Fruit fly (Drosophila melanogaster) whole organism, embryonic: ENCODE measurements around the gene LManV.
A peak's percentile ranks its signal among the peaks of the same experiment; 100 is the strongest.

Experiments used
- Abd-B ChIP-seq: fragments of 200-800 bp; sonication (Bioruptor generic); optimal IDR thresholded peaks from 2 replicates; lab custom pipeline; 2018; ENCODE audit warnings: missing biosample characterization, mild to moderate bottlenecking, missing genetic modification characterization, moderate library complexity
- CG10366 ChIP-seq: fragments of 200-800 bp; sonication (Bioruptor generic); IDR thresholded peaks from 2 replicates; pipeline ENCODE4 v1.3.6; 2022; ENCODE audit warnings: missing biosample characterization, missing genetic modification characterization
- CG10959 ChIP-seq: fragments of 200-800 bp; sonication (Bioruptor generic); IDR thresholded peaks from 2 replicates; pipeline ENCODE4 v1.3.6; 2022; ENCODE audit warnings: missing biosample characterization, missing genetic modification characterization
- CG11093 ChIP-seq: fragments of 200-800 bp; sonication (Bioruptor generic); IDR thresholded peaks from 3 replicates; pipeline ENCODE4 v1.3.6; 2022; ENCODE audit warnings: missing biosample characterization, missing genetic modification characterization
- CG11504 ChIP-seq: fragments of 200-800 bp; sonication (Bioruptor generic); optimal IDR thresholded peaks from 3 replicates; lab custom pipeline; 2019; ENCODE audit warnings: missing biosample characterization, mild to moderate bottlenecking, missing genetic modification characterization, moderate library complexity
- CG12299 ChIP-seq: fragments of 200-800 bp; sonication (Bioruptor generic); optimal IDR thresholded peaks from 2 replicates; lab custom pipeline; 2018; ENCODE audit warnings: missing biosample characterization, mild to moderate bottlenecking, missing genetic modification characterization
- CG12391 ChIP-seq: fragments of 200-800 bp; sonication (Bioruptor generic); optimal IDR thresholded peaks from 3 replicates; lab custom pipeline; 2018; ENCODE audit warnings: missing biosample characterization, mild to moderate bottlenecking, missing genetic modification characterization, moderate library complexity
- CG13775 ChIP-seq: fragments of 200-800 bp; sonication (Bioruptor generic); optimal IDR thresholded peaks from 3 replicates; lab custom pipeline; 2017; ENCODE audit warnings: missing biosample characterization, mild to moderate bottlenecking, missing genetic modification characterization
- CG15269 ChIP-seq: fragments of 200-800 bp; sonication (Bioruptor generic); optimal IDR thresholded peaks from 2 replicates; lab custom pipeline; 2018; ENCODE audit warnings: missing biosample characterization, mild to moderate bottlenecking, missing genetic modification characterization, moderate library complexity
- CG17385 ChIP-seq: fragments of 200-800 bp; sonication (Bioruptor generic); optimal IDR thresholded peaks from 3 replicates; lab custom pipeline; 2018; ENCODE audit warnings: missing biosample characterization, mild to moderate bottlenecking, missing genetic modification characterization
- CG18262 ChIP-seq: fragments of 200-800 bp; optimal IDR thresholded peaks from 3 replicates; lab custom pipeline; 2019; ENCODE audit warnings: missing biosample characterization, mild to moderate bottlenecking, missing genetic modification characterization, moderate library complexity
- CG18476 ChIP-seq: fragments of 200-800 bp; sonication (Bioruptor generic); optimal IDR thresholded peaks from 2 replicates; lab custom pipeline; 2016; ENCODE audit warnings: missing biosample characterization, mild to moderate bottlenecking, missing genetic modification characterization
- CG2712 ChIP-seq: fragments of 200-800 bp; optimal IDR thresholded peaks from 3 replicates; lab custom pipeline; 2019; ENCODE audit warnings: missing biosample characterization, mild to moderate bottlenecking, missing genetic modification characterization, moderate library complexity
- CG2875 ChIP-seq: fragments of 200-800 bp; sonication (Bioruptor generic); optimal IDR thresholded peaks from 2 replicates; lab custom pipeline; 2017; ENCODE audit warnings: missing biosample characterization, mild to moderate bottlenecking, missing genetic modification characterization, missing genetic modification reagents
- CG31224 ChIP-seq: fragments of 200-800 bp; sonication (Bioruptor generic); IDR thresholded peaks from 2 replicates; pipeline ENCODE4 v1.3.6; 2022; ENCODE audit warnings: missing biosample characterization, missing genetic modification characterization
- CG32532 ChIP-seq: fragments of 200-800 bp; sonication (Bioruptor generic); IDR thresholded peaks from 2 replicates; pipeline ENCODE4 v1.3.6; 2022; ENCODE audit warnings: missing biosample characterization, missing genetic modification characterization
- CG3726 ChIP-seq: fragments of 200-800 bp; sonication (Bioruptor generic); IDR thresholded peaks from 3 replicates; pipeline ENCODE4, ENCODE4 v1.3.6; 2022; ENCODE audit warnings: missing biosample characterization, missing genetic modification characterization
- CG4282 ChIP-seq: fragments of 200-800 bp; sonication (Bioruptor generic); optimal IDR thresholded peaks from 2 replicates; lab custom pipeline; 2016; ENCODE audit warnings: missing biosample characterization, missing genetic modification characterization
- CG6254 ChIP-seq: fragments of 200-800 bp; sonication (Bioruptor generic); optimal IDR thresholded peaks from 3 replicates; lab custom pipeline; 2017; ENCODE audit warnings: mild to moderate bottlenecking, missing biosample characterization, missing genetic modification reagents, missing genetic modification characterization
- CG8924 ChIP-seq: fragments of 200-800 bp; optimal IDR thresholded peaks from 3 replicates; lab custom pipeline; 2019; ENCODE audit warnings: missing biosample characterization, mild to moderate bottlenecking, missing genetic modification characterization, moderate library complexity
- CoRest ChIP-seq: fragments of 200-800 bp; sonication (Bioruptor generic); optimal IDR thresholded peaks from 3 replicates; lab custom pipeline; 2018; ENCODE audit warnings: missing biosample characterization, mild to moderate bottlenecking, missing genetic modification characterization, moderate library complexity
- Doc2 ChIP-seq: fragments of 200-800 bp; sonication (Bioruptor generic); IDR thresholded peaks from 2 replicates; pipeline ENCODE4 v1.3.6; 2022; ENCODE audit warnings: missing biosample characterization, missing genetic modification characterization
- ERR ChIP-seq: fragments of 200-800 bp; sonication (Bioruptor generic); optimal IDR thresholded peaks from 2 replicates; lab custom pipeline; 2016; ENCODE audit warnings: missing biosample characterization, missing genetic modification characterization
- Eip74EF ChIP-seq, 2 experiments: fragments of 200-800 bp in 1 of 2; fragments of >200 bp in 1 of 2; sonication (Bioruptor generic) in 1 of 2; optimal IDR thresholded peaks; 2 replicates each; lab custom pipeline; 2017 to 2019; ENCODE audit warnings: missing biosample characterization in 2 of 2, missing genetic modification characterization in 2 of 2, mild to moderate bottlenecking in 1 of 2, moderate library complexity in 1 of 2
- Elba2 ChIP-seq: fragments of 200-800 bp; sonication (Bioruptor generic); optimal IDR thresholded peaks from 3 replicates; lab custom pipeline; 2016; ENCODE audit warnings: missing biosample characterization, missing genetic modification characterization
- Max ChIP-seq: fragments of 200-800 bp; sonication (Bioruptor generic); optimal IDR thresholded peaks from 2 replicates; lab custom pipeline; 2016; ENCODE audit warnings: missing biosample characterization, mild to moderate bottlenecking, missing genetic modification characterization
- Med ChIP-seq: fragments of 200-800 bp; sonication (Bioruptor generic); peaks from one replicate; lab custom pipeline; 2016; ENCODE audit warnings: missing biosample characterization, missing genetic modification characterization, mild to moderate bottlenecking, inconsistent platforms, moderate library complexity
- NK7.1 ChIP-seq: fragments of 200-800 bp; sonication (Bioruptor generic); optimal IDR thresholded peaks from 3 replicates; lab custom pipeline; 2016; ENCODE audit warnings: missing biosample characterization, missing genetic modification characterization
- Nf-YC ChIP-seq: fragments of 200-800 bp; optimal IDR thresholded peaks from 3 replicates; lab custom pipeline; 2019; ENCODE audit warnings: missing biosample characterization, mild to moderate bottlenecking, missing genetic modification characterization, moderate library complexity
- Optix ChIP-seq: fragments of 200-800 bp; sonication (Bioruptor generic); IDR thresholded peaks from 3 replicates; pipeline ENCODE4 v1.3.6; 2022; ENCODE audit warnings: missing biosample characterization, missing genetic modification characterization
- Poxn ChIP-seq: fragments of 200-800 bp; sonication (Bioruptor generic); IDR thresholded peaks from 2 replicates; pipeline ENCODE4 v1.3.6; 2022; ENCODE audit warnings: missing biosample characterization, missing genetic modification characterization
- Sox100B ChIP-seq: fragments of 200-800 bp; sonication (Bioruptor generic); optimal IDR thresholded peaks from 3 replicates; lab custom pipeline; 2018; ENCODE audit warnings: missing biosample characterization, mild to moderate bottlenecking, missing genetic modification characterization
- Sox102F ChIP-seq: fragments of 200-800 bp; sonication (Bioruptor generic); optimal IDR thresholded peaks from 2 replicates; lab custom pipeline; 2018; ENCODE audit warnings: missing biosample characterization, mild to moderate bottlenecking, missing genetic modification characterization, moderate library complexity
- bsh ChIP-seq, 2 experiments: fragments of 200-800 bp; sonication (Bioruptor generic); optimal IDR thresholded peaks; 2 replicates each; lab custom pipeline; 2017 to 2018; ENCODE audit warnings: mild to moderate bottlenecking in 2 of 2, missing biosample characterization in 2 of 2, missing genetic modification characterization in 2 of 2, moderate library complexity in 1 of 2
- caup ChIP-seq: fragments of 200-800 bp; sonication (Bioruptor generic); optimal IDR thresholded peaks from 3 replicates; lab custom pipeline; 2017; ENCODE audit warnings: missing biosample characterization, mild to moderate bottlenecking, missing genetic modification characterization, moderate library complexity; ENCODE audit not compliant: severe bottlenecking
- croc ChIP-seq: fragments of 200-800 bp; sonication (Bioruptor generic); conservative IDR thresholded peaks from 3 replicates; pipeline ENCODE4 v1.3.6; 2022; ENCODE audit warnings: missing biosample characterization, missing genetic modification characterization
- dm ChIP-seq: fragments of 200-800 bp; sonication (Bioruptor generic); optimal IDR thresholded peaks from 3 replicates; lab custom pipeline; 2016; ENCODE audit warnings: missing biosample characterization, missing genetic modification characterization
- dpn ChIP-seq, 2 experiments: fragments of 200-800 bp; sonication (Bioruptor generic); optimal IDR thresholded peaks; 3 replicates each; lab custom pipeline; 2016; ENCODE audit warnings: missing biosample characterization in 2 of 2, missing genetic modification characterization in 2 of 2
- gem ChIP-seq: fragments of 200-800 bp; sonication (Bioruptor generic); optimal IDR thresholded peaks from 2 replicates; lab custom pipeline; 2019; ENCODE audit warnings: missing biosample characterization, mild to moderate bottlenecking, missing genetic modification characterization, moderate library complexity
- gsb-n ChIP-seq: fragments of 200-800 bp; sonication (Bioruptor generic); optimal IDR thresholded peaks from 3 replicates; lab custom pipeline; 2018; ENCODE audit warnings: missing biosample characterization, mild to moderate bottlenecking, missing genetic modification characterization
- hkb ChIP-seq, 2 experiments: fragments of 200-800 bp in 1 of 2; fragments of >200 bp in 1 of 2; sonication (Bioruptor generic) in 1 of 2; IDR thresholded peaks in 1 of 2; optimal IDR thresholded peaks in 1 of 2; 2 replicates each; pipeline versions ENCODE4 v1.3.6 to Lab custom; 2017 to 2022; ENCODE audit warnings: missing biosample characterization in 1 of 2, missing genetic modification characterization in 1 of 2
- ind ChIP-seq: fragments of 200-800 bp; sonication (Bioruptor generic); optimal IDR thresholded peaks from 3 replicates; lab custom pipeline; 2016; ENCODE audit warnings: missing biosample characterization, missing genetic modification characterization
- lmd ChIP-seq: fragments of 200-800 bp; sonication (Bioruptor generic); IDR thresholded peaks from 2 replicates; pipeline ENCODE4 v1.3.6; 2022; ENCODE audit warnings: missing biosample characterization, missing genetic modification characterization
- nerfin-1 ChIP-seq: fragments of 200-800 bp; sonication (Bioruptor generic); optimal IDR thresholded peaks from 3 replicates; lab custom pipeline; 2019; ENCODE audit warnings: missing biosample characterization, mild to moderate bottlenecking, missing genetic modification characterization, moderate library complexity
- nerfin-2 ChIP-seq: fragments of 200-800 bp; sonication (Bioruptor generic); IDR thresholded peaks from 2 replicates; pipeline ENCODE4 v1.3.6; 2022; ENCODE audit warnings: missing biosample characterization, missing genetic modification characterization; ENCODE audit not compliant: partially characterized antibody
- phol ChIP-seq: fragments of 200-800 bp; sonication (Bioruptor generic); optimal IDR thresholded peaks from 3 replicates; lab custom pipeline; 2018; ENCODE audit warnings: missing biosample characterization, mild to moderate bottlenecking, missing genetic modification characterization, moderate library complexity
- ro ChIP-seq: fragments of 200-800 bp; sonication (Bioruptor generic); IDR thresholded peaks from 2 replicates; pipeline ENCODE4 v1.3.6; 2022; ENCODE audit warnings: missing biosample characterization, missing genetic modification characterization
- sens ChIP-seq: fragments of 200-800 bp; sonication (Bioruptor generic); peaks from one replicate; lab custom pipeline; 2016; ENCODE audit warnings: missing biosample characterization, missing genetic modification characterization
- so ChIP-seq: fragments of 200-800 bp; sonication (Bioruptor generic); IDR thresholded peaks from 3 replicates; pipeline ENCODE4 v1.3.6; 2022; ENCODE audit warnings: missing biosample characterization, missing genetic modification characterization
- tx ChIP-seq: fragments of 200-800 bp; sonication (Bioruptor generic); optimal IDR thresholded peaks from 2 replicates; lab custom pipeline; 2016; ENCODE audit warnings: missing biosample characterization, missing genetic modification characterization

LManV gene

dm6 chr2L:8746350-8746759 lies 29.7 kb downstream of the LManV start (continued):
- peak; percentile 9 for TF ChIP-seq Abd-B
- TF ChIP-seq dm (GFP tag; lab: Kevin White, UChicago) = no peak
- peak; percentile 63 for TF ChIP-seq CG12391 (tag; lab: Kevin White, UChicago)
- no peak for TF ChIP-seq Poxn (GFP tag; lab: Robert Waterston, UW)
- TF ChIP-seq nerfin-1 = peak; percentile 47
- no peak for TF ChIP-seq Optix (GFP tag; lab: Robert Waterston, UW)
- peak; percentile 29 for TF ChIP-seq CG18476 (GFP tag; lab: Kevin White, UChicago)
- peak; percentile 74 for TF ChIP-seq gem
- peak; percentile 58 for TF ChIP-seq CG8924
- TF ChIP-seq CG4282 = no peak
- peak; percentile 43 for TF ChIP-seq Sox100B (GFP tag; lab: Kevin White, UChicago)
- TF ChIP-seq CG10959 = peak; percentile 53
- TF ChIP-seq CG31224 (GFP tag; lab: Robert Waterston, UW) = no peak
- TF ChIP-seq NK7.1 (GFP tag; lab: Kevin White, UChicago) = no peak
- TF ChIP-seq tx (GFP tag; lab: Kevin White, UChicago) = no peak
- TF ChIP-seq lmd (GFP tag; lab: Robert Waterston, UW) = peak; percentile 23; the same call in 1 of the 2 replicates
- no peak for TF ChIP-seq nerfin-2 (GFP tag; lab: Robert Waterston, UW)
- peak; percentile 2 for TF ChIP-seq CG13775 (GFP tag; lab: Kevin White, UChicago)
- no peak for TF ChIP-seq ERR (GFP tag; lab: Kevin White, UChicago)
- no peak for TF ChIP-seq dpn (GFP tag; optimal IDR thresholded peaks at IDR 0.05; lab: Kevin White, UChicago)
- no peak for TF ChIP-seq CG2875 (GFP tag; lab: Kevin White, UChicago)
- TF ChIP-seq CG11093 (GFP tag; lab: Robert Waterston, UW) = no peak
- no peak for TF ChIP-seq Doc2 (GFP tag; lab: Robert Waterston, UW)
- no peak for TF ChIP-seq ind (GFP tag; lab: Kevin White, UChicago)
- no peak for TF ChIP-seq so (GFP tag; lab: Robert Waterston, UW)
- TF ChIP-seq CG12299 (tag; lab: Kevin White, UChicago) = no peak
- TF ChIP-seq Nf-YC (tag; lab: Kevin White, UChicago) = peak; percentile 50
- TF ChIP-seq CG18262 (tag; lab: Kevin White, UChicago) = peak; percentile 61
- TF ChIP-seq gsb-n (tag; lab: Kevin White, UChicago) = peak; percentile 55
- no peak for TF ChIP-seq Med
- TF ChIP-seq CG11504 (tag; lab: Kevin White, UChicago) = peak; percentile 70
- no peak for TF ChIP-seq ro
- TF ChIP-seq Eip74EF (GFP tag; optimal IDR thresholded peaks at IDR 0.05; lab: Kevin White, UChicago) = peak in 1 of 2 experiments; percentile 49
- TF ChIP-seq sens (GFP tag; lab: Kevin White, UChicago) = peak; percentile 81
- TF ChIP-seq CG17385 = peak; percentile 14
- TF ChIP-seq Max (GFP tag; lab: Kevin White, UChicago) = peak; percentile 14
- TF ChIP-seq CoRest (tag; lab: Kevin White, UChicago) = peak; percentile 54
- peak; percentile 58 for TF ChIP-seq CG2712
- TF ChIP-seq CG10366 = no peak
- TF ChIP-seq caup (GFP tag; lab: Kevin White, UChicago) = peak; percentile 28
- peak in 1 of 2 experiments; percentile 77 for TF ChIP-seq bsh (GFP tag; optimal IDR thresholded peaks at IDR 0.05; lab: Kevin White, UChicago)
- peak; percentile 29 for TF ChIP-seq phol (tag; lab: Kevin White, UChicago)
- no peak for TF ChIP-seq Elba2 (GFP tag; lab: Kevin White, UChicago)
- peak; percentile 40; the same call in 1 of the 3 replicates for TF ChIP-seq croc (GFP tag; lab: Robert Waterston, UW)
- TF ChIP-seq CG3726 (GFP tag; lab: Robert Waterston, UW) = no peak
- TF ChIP-seq hkb (optimal IDR thresholded peaks at IDR 0.05; lab: Kevin White, UChicago) = no peak
- TF ChIP-seq hkb (GFP tag; IDR thresholded peaks at IDR 0.05; lab: Robert Waterston, UW) = peak; percentile 46; the same call in 1 of the 2 replicates
- peak; percentile 31 for TF ChIP-seq CG15269
- TF ChIP-seq CG6254 (GFP tag; lab: Kevin White, UChicago) = peak; percentile 43
- TF ChIP-seq CG32532 = 0 out of 2 replicates have a peak, but pooled peaks have one; percentile 28
- peak; percentile 37 for TF ChIP-seq Sox102F (GFP tag; lab: Kevin White, UChicago)
